Worm (Caenorhabditis elegans) whole organism, L1 larva: Measurements from ENCODE around the gene gpcp-2.

ENCODE experiments used
- C04F5.9 ChIP-seq: sonication (generic microtip); optimal IDR thresholded peaks from 2 replicates; lab custom pipeline; 2016; ENCODE audit warnings: missing genetic modification characterization, missing compliant biosample characterization
- ama-1 ChIP-seq: fragments of 150-350 bp; optimal IDR thresholded peaks from 2 replicates; lab custom pipeline; 2014
- dpl-1 ChIP-seq, 3 experiments: fragments of 150-350 bp in 2 of 3; sonication (generic microtip) in 1 of 3; optimal IDR thresholded peaks; 2 replicates each; lab custom pipeline; 2014 to 2017; ENCODE audit warnings: missing biosample characterization in 3 of 3, missing genetic modification characterization in 3 of 3, missing genetic modification reagents in 3 of 3
- mdl-1 ChIP-seq, 2 experiments: fragments of 150-350 bp; optimal IDR thresholded peaks; 2 replicates each; lab custom pipeline; 2014 to 2017; ENCODE audit warnings: missing biosample characterization in 2 of 2, missing genetic modification characterization in 2 of 2, inconsistent platforms in 1 of 2
- nhr-11 ChIP-seq: fragments of 150-350 bp; optimal IDR thresholded peaks from 2 replicates; lab custom pipeline; 2014; ENCODE audit warnings: missing biosample characterization, missing genetic modification characterization
- skn-1 ChIP-seq: fragments of 150-350 bp; optimal IDR thresholded peaks from 2 replicates; lab custom pipeline; 2014; ENCODE audit warnings: missing biosample characterization, missing genetic modification characterization
- zag-1 ChIP-seq: fragments of 150-350 bp; optimal IDR thresholded peaks from 2 replicates; lab custom pipeline; 2014; ENCODE audit warnings: missing biosample characterization, missing genetic modification characterization
- ztf-4 ChIP-seq: fragments of 150-350 bp; optimal IDR thresholded peaks from 2 replicates; lab custom pipeline; 2014; ENCODE audit warnings: missing biosample characterization, missing genetic modification characterization

ce11 chrII:8104998-8105397 lies 31.8 kb upstream of the gpcp-2 start, which contains the start of gene sfxn-5:
- TF ChIP-seq mdl-1 (tag; optimal IDR thresholded peaks at IDR 0.05; lab: Kevin White, UChicago) (peak in 1 of 2 experiments; percentile 1), ama-1 (no peak), C04F5.9 (no peak), nhr-11 (no peak), zag-1 (tag; lab: Kevin White, UChicago) (no peak), ztf-4 (no peak), skn-1 (no peak), dpl-1 (GFP tag; optimal IDR thresholded peaks at IDR 0.05; lab: Kevin White, UChicago) (peak in 2 of 3 experiments; percentile 5 to 32)
